Fruit fly (Drosophila melanogaster) whole organism, prepupa: ENCODE results near the gene Ir75c.
A peak's percentile ranks its signal among the peaks of the same experiment; 100 is the strongest.

Experiments used
- CG10669 ChIP-seq: fragments of 200-800 bp; sonication (Bioruptor generic); optimal IDR thresholded peaks from 3 replicates; lab custom pipeline; 2018; ENCODE audit warnings: missing biosample characterization, mild to moderate bottlenecking, missing genetic modification characterization, moderate library complexity
- CG11294 ChIP-seq: fragments of 200-800 bp; sonication (Bioruptor generic); IDR thresholded peaks from 2 replicates; pipeline ENCODE4 v1.3.6; 2022; ENCODE audit warnings: missing biosample characterization, missing genetic modification characterization
- CG11902 ChIP-seq: fragments of 200-800 bp; sonication (Bioruptor generic); optimal IDR thresholded peaks from 3 replicates; lab custom pipeline; 2016; ENCODE audit warnings: missing biosample characterization, missing genetic modification characterization
- CG15336 ChIP-seq: fragments of 200-800 bp; sonication (Bioruptor generic); IDR thresholded peaks from 2 replicates; pipeline ENCODE4 v1.3.6; 2022; ENCODE audit warnings: missing biosample characterization, missing genetic modification characterization
- CG1621 ChIP-seq: fragments of 200-800 bp; sonication (Bioruptor generic); optimal IDR thresholded peaks from 3 replicates; lab custom pipeline; 2018; ENCODE audit warnings: missing biosample characterization, mild to moderate bottlenecking, missing genetic modification characterization
- CG3032 ChIP-seq: fragments of 200-800 bp; optimal IDR thresholded peaks from 2 replicates; lab custom pipeline; 2019; ENCODE audit warnings: missing biosample characterization, mild to moderate bottlenecking, missing genetic modification characterization, moderate library complexity
- CG31627 ChIP-seq: fragments of 200-800 bp; sonication (Bioruptor generic); optimal IDR thresholded peaks from 3 replicates; lab custom pipeline; 2016; ENCODE audit warnings: missing biosample characterization, missing genetic modification characterization
- CG3919 ChIP-seq: fragments of 200-800 bp; sonication (Bioruptor generic); optimal IDR thresholded peaks from 3 replicates; lab custom pipeline; 2016; ENCODE audit warnings: missing biosample characterization, missing genetic modification characterization
- CG6163 ChIP-seq: fragments of 200-800 bp; sonication (Bioruptor generic); IDR thresholded peaks from 3 replicates; pipeline ENCODE4 v1.3.6; 2022; ENCODE audit warnings: missing biosample characterization, missing genetic modification characterization
- CG6276 ChIP-seq: fragments of 200-800 bp; sonication (Bioruptor generic); optimal IDR thresholded peaks from 2 replicates; lab custom pipeline; 2017; ENCODE audit warnings: missing biosample characterization, mild to moderate bottlenecking, missing genetic modification characterization
- CG6792 ChIP-seq: fragments of 200-800 bp; sonication (Bioruptor generic); optimal IDR thresholded peaks from 3 replicates; lab custom pipeline; 2016; ENCODE audit warnings: missing biosample characterization, missing genetic modification characterization
- CG7368 ChIP-seq: fragments of 200-800 bp; sonication (Bioruptor generic); optimal IDR thresholded peaks from 3 replicates; lab custom pipeline; 2016; ENCODE audit warnings: missing biosample characterization, missing genetic modification characterization
- CG8119 ChIP-seq: fragments of 200-800 bp; sonication (Bioruptor generic); IDR thresholded peaks from 3 replicates; pipeline ENCODE4 v1.3.6; 2022; ENCODE audit warnings: missing biosample characterization, missing genetic modification characterization
- CG8319 ChIP-seq: fragments of 200-800 bp; sonication (Bioruptor generic); optimal IDR thresholded peaks from 3 replicates; lab custom pipeline; 2016; ENCODE audit warnings: missing biosample characterization, missing genetic modification characterization
- CG8632 ChIP-seq: fragments of 200-800 bp; sonication (Bioruptor generic); optimal IDR thresholded peaks from 3 replicates; lab custom pipeline; 2016; ENCODE audit warnings: missing biosample characterization, missing genetic modification characterization
- Eip78C ChIP-seq: fragments of 200-800 bp; sonication (Bioruptor generic); peaks from one replicate; lab custom pipeline; 2016; ENCODE audit warnings: missing biosample characterization, missing genetic modification characterization
- Ets96B ChIP-seq: fragments of 200-800 bp; optimal IDR thresholded peaks from 2 replicates; lab custom pipeline; 2019; ENCODE audit warnings: missing biosample characterization, mild to moderate bottlenecking, missing genetic modification characterization, moderate library complexity
- Gug ChIP-seq: fragments of 200-800 bp; sonication (Bioruptor generic); IDR thresholded peaks from 2 replicates; pipeline ENCODE4 v1.3.6; 2022; ENCODE audit warnings: missing biosample characterization, missing genetic modification characterization
- Hr39 ChIP-seq: fragments of 200-800 bp; sonication (Bioruptor generic); optimal IDR thresholded peaks from 2 replicates; lab custom pipeline; 2016; ENCODE audit warnings: missing biosample characterization, missing genetic modification characterization
- Lpt ChIP-seq: fragments of 200-800 bp; sonication (Bioruptor generic); optimal IDR thresholded peaks from 3 replicates; lab custom pipeline; 2016; ENCODE audit warnings: missing biosample characterization, missing genetic modification characterization
- Smox ChIP-seq: fragments of 200-800 bp; sonication (Bioruptor generic); optimal IDR thresholded peaks from 3 replicates; lab custom pipeline; 2016; ENCODE audit warnings: missing biosample characterization, missing genetic modification characterization
- Sox102F ChIP-seq: fragments of 200-800 bp; sonication (Bioruptor generic); optimal IDR thresholded peaks from 2 replicates; lab custom pipeline; 2016; ENCODE audit warnings: missing biosample characterization, mild to moderate bottlenecking, missing genetic modification characterization
- Sox15 ChIP-seq: fragments of 200-800 bp; sonication (Bioruptor generic); optimal IDR thresholded peaks from 3 replicates; lab custom pipeline; 2016; ENCODE audit warnings: missing biosample characterization, missing genetic modification characterization
- achi ChIP-seq: fragments of 200-800 bp; sonication (Bioruptor generic); optimal IDR thresholded peaks from 3 replicates; lab custom pipeline; 2016; ENCODE audit warnings: missing biosample characterization, missing genetic modification characterization
- cyc ChIP-seq: fragments of 200-800 bp; sonication (Bioruptor generic); optimal IDR thresholded peaks from 3 replicates; lab custom pipeline; 2016; ENCODE audit warnings: missing biosample characterization, missing genetic modification characterization
- dac ChIP-seq: fragments of 200-800 bp; sonication (Bioruptor generic); optimal IDR thresholded peaks from 2 replicates; lab custom pipeline; 2017; ENCODE audit warnings: missing biosample characterization, mild to moderate bottlenecking, missing genetic modification characterization
- dsx ChIP-seq: fragments of 200-800 bp; optimal IDR thresholded peaks from 3 replicates; lab custom pipeline; 2019; ENCODE audit warnings: missing biosample characterization, mild to moderate bottlenecking, missing genetic modification characterization, moderate library complexity; ENCODE audit not compliant: poor library complexity, severe bottlenecking
- eg ChIP-seq: fragments of 200-800 bp; sonication (Bioruptor generic); IDR thresholded peaks from 3 replicates; pipeline ENCODE4 v1.3.6; 2022; ENCODE audit warnings: missing biosample characterization, missing genetic modification characterization
- esn ChIP-seq: fragments of 200-800 bp; sonication (Bioruptor generic); optimal IDR thresholded peaks from 2 replicates; lab custom pipeline; 2016; ENCODE audit warnings: missing biosample characterization, mild to moderate bottlenecking, missing genetic modification characterization, moderate library complexity
- fd85E ChIP-seq: fragments of 200-800 bp; sonication (Bioruptor generic); optimal IDR thresholded peaks from 3 replicates; lab custom pipeline; 2016; ENCODE audit warnings: missing biosample characterization, missing genetic modification characterization
- fkh ChIP-seq: fragments of 200-800 bp; sonication (Bioruptor generic); optimal IDR thresholded peaks from 3 replicates; lab custom pipeline; 2017; ENCODE audit warnings: missing biosample characterization, mild to moderate bottlenecking, missing genetic modification characterization, moderate library complexity
- lz ChIP-seq: fragments of 200-800 bp; sonication (Bioruptor generic); optimal IDR thresholded peaks from 3 replicates; lab custom pipeline; 2016; ENCODE audit warnings: missing biosample characterization, missing genetic modification characterization
- net ChIP-seq: fragments of 200-800 bp; sonication (Bioruptor generic); optimal IDR thresholded peaks from 3 replicates; lab custom pipeline; 2016; ENCODE audit warnings: missing biosample characterization, missing genetic modification characterization
- spab ChIP-seq: fragments of 200-800 bp; sonication (Bioruptor generic); optimal IDR thresholded peaks from 2 replicates; lab custom pipeline; 2017; ENCODE audit warnings: missing biosample characterization, mild to moderate bottlenecking, missing genetic modification characterization, missing genetic modification reagents
- topi ChIP-seq: fragments of 200-800 bp; sonication (Bioruptor generic); optimal IDR thresholded peaks from 3 replicates; lab custom pipeline; 2016; ENCODE audit warnings: missing biosample characterization, missing genetic modification characterization
- vri ChIP-seq: fragments of 200-800 bp; sonication (Bioruptor generic); optimal IDR thresholded peaks from 3 replicates; lab custom pipeline; 2016; ENCODE audit warnings: missing biosample characterization, mild to moderate bottlenecking, missing genetic modification characterization

Gene Ir75c

DNA sequence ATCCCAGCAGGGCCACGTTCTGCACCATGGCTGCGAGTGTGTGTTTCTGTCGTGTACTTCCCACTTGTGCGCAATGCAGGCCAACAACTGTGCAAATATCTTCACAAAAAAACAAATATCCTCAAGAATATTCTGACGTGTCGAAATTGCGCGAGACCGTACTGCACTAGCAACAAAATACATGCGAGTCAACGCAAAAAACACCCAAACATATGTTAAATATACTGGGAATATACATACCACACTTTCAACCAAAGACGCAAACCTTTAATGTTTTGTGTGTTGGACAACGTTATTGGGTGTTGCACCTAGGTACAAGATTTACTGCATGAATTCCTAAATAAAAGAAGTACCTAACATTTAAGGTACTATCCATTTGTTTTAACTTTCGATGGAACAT is 20.5 kb downstream of the Ir75c start, which contains the start of gene NUCB1:
NUCB1 (minus strand) TSS at position 173 of the 400 bp plus-strand sequence.
- no peak for TF ChIP-seq achi
- TF ChIP-seq eg (GFP tag; lab: Robert Waterston, UW): peak; percentile 34; the same call in 2 of the 3 replicates
- no peak for TF ChIP-seq esn
- TF ChIP-seq fkh (GFP tag; lab: Kevin White, UChicago): peak; percentile 82
- peak; percentile 13 for TF ChIP-seq CG31627 (GFP tag; lab: Kevin White, UChicago)
- no peak for TF ChIP-seq dsx (GFP tag; lab: Kevin White, UChicago)
- peak; percentile 23 for TF ChIP-seq CG7368 (GFP tag; lab: Kevin White, UChicago)
- TF ChIP-seq cyc (GFP tag; lab: Kevin White, UChicago): peak; percentile 30
- TF ChIP-seq Eip78C (GFP tag; lab: Kevin White, UChicago): no peak
- peak; percentile 15 for TF ChIP-seq Hr39 (GFP tag; lab: Kevin White, UChicago)
- peak; percentile 14 for TF ChIP-seq lz (GFP tag; lab: Kevin White, UChicago)

DNA sequence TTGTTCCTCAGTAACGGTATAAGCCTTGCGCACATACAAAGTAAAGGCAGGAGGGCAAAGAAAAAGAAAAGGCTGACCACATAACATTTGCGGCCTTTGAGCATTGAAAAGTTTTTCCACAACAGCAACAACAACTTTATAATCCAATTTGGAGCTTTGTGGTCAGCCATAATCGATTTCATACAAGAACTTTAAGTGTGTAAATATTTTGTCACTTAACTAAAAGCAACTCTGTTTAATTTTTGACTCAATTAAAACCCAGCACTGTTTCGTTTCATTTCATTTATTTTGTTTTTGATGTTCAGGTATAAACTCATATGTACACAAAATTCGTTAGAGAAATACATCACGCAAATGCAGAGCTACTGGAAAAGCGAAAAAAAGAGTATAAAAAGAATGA is 25.1 kb downstream of the Ir75c start, which contains the start of gene CG42816:
CG42816 (minus strand) TSS at position 101 of the 400 bp plus-strand sequence.
- no peak for TF ChIP-seq CG8319 (GFP tag; lab: Kevin White, UChicago)
- TF ChIP-seq CG10669 (GFP tag; lab: Kevin White, UChicago): no peak
- no peak for TF ChIP-seq Sox102F (GFP tag; lab: Kevin White, UChicago)
- no peak for TF ChIP-seq Gug
- TF ChIP-seq CG6163 (GFP tag; lab: Robert Waterston, UW): no peak
- TF ChIP-seq Ets96B (tag; lab: Kevin White, UChicago): no peak
- no peak for TF ChIP-seq CG15336 (GFP tag; lab: Robert Waterston, UW)
- TF ChIP-seq CG6276: no peak
- TF ChIP-seq Sox15 (GFP tag; lab: Kevin White, UChicago): no peak
- TF ChIP-seq Smox (GFP tag; lab: Kevin White, UChicago): no peak
- no peak for TF ChIP-seq CG11294 (GFP tag; lab: Robert Waterston, UW)
- TF ChIP-seq topi (GFP tag; lab: Kevin White, UChicago): no peak
- no peak for TF ChIP-seq CG8632 (GFP tag; lab: Kevin White, UChicago)
- TF ChIP-seq Hr39 (GFP tag; lab: Kevin White, UChicago): no peak
- TF ChIP-seq CG3032 (tag; lab: Kevin White, UChicago): no peak
- TF ChIP-seq net (GFP tag; lab: Kevin White, UChicago): no peak
- TF ChIP-seq CG1621 (tag; lab: Kevin White, UChicago): no peak

DNA sequence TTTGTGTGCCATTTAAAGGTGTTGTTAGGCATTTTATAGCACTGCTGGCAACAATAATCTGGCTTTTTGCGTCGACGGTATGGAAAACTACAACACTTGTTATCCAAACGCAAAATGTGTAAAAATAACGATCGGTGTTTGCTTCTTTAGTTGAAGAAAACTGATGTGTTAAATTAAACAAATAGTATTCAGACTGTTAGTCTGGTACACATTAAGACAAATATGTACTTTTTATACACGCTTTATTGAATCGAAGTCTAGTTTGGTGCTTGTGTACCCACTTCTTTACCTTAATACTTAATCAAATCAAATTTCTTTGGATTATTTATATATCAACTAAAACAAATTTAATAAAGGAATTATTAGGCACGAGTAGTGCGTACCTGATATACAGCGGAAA is 31.1 kb downstream of the Ir75c start:
- TF ChIP-seq fkh (GFP tag; lab: Kevin White, UChicago): peak; percentile 72
- no peak for TF ChIP-seq spab (GFP tag; lab: Kevin White, UChicago)
- TF ChIP-seq, all 60 proteins: peak for 1

DNA sequence AAGACGTTTGTCGTGTGGAACGTTAAGA is 31.4 kb downstream of the Ir75c start, which contains the start of gene CG42815:
CG42815 (minus strand) TSS at position 20 of the 28 bp plus-strand sequence.
- TF ChIP-seq lz (GFP tag; lab: Kevin White, UChicago) (no peak), esn (no peak), topi (GFP tag; lab: Kevin White, UChicago) (no peak), CG6792 (no peak), vri (no peak), Sox102F (GFP tag; lab: Kevin White, UChicago) (no peak), net (GFP tag; lab: Kevin White, UChicago) (no peak), eg (GFP tag; lab: Robert Waterston, UW) (no peak), Gug (no peak), CG31627 (GFP tag; lab: Kevin White, UChicago) (no peak), CG8119 (GFP tag; lab: Robert Waterston, UW) (no peak), CG10669 (GFP tag; lab: Kevin White, UChicago) (no peak), dac (GFP tag; lab: Kevin White, UChicago) (no peak), CG11902 (GFP tag; lab: Kevin White, UChicago) (no peak), fd85E (GFP tag; lab: Kevin White, UChicago) (no peak)

DNA sequence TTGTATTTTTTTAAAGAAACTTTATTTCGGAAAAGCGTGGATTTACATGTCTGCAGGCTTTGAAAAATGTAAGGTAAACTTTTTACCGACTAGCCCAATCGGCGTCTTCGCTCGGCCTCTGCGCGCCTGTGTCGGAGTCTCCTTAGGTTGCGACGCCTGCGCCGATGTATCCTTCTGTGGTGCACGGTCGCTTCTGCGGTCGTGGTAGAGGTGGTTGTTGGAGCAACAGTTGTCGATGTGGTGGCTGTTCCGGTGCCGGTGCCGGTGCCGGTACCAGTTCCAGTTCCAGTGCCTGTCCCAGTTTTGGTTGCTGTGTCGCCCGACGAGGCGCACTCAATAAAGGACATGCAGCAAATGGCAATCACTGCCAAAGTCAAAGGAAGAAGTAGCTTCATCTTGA is 31.6 kb downstream of the Ir75c start:
- no peak for TF ChIP-seq Sox15 (GFP tag; lab: Kevin White, UChicago)
- TF ChIP-seq Lpt: no peak
- TF ChIP-seq Eip78C (GFP tag; lab: Kevin White, UChicago): no peak
- no peak for TF ChIP-seq CG3919
- TF ChIP-seq CG11902 (GFP tag; lab: Kevin White, UChicago): no peak
- no peak for TF ChIP-seq CG15336 (GFP tag; lab: Robert Waterston, UW)
- TF ChIP-seq CG10669 (GFP tag; lab: Kevin White, UChicago): no peak
